Worm (Caenorhabditis elegans): Measurements from ENCODE around the gene F44D12.6.

ce11 chrIV:10068266-10068665, 35.1 kb downstream of the F44D12.6 start:
- TF ChIP-seq flt-1 (GFP tag; IDR thresholded peaks at IDR 0.05) (no peak), ama-1 (optimal IDR thresholded peaks at IDR 0.05) (no peak), ets-7 (tag; optimal IDR thresholded peaks at IDR 0.05) (no peak), ceh-13 (GFP tag; optimal IDR thresholded peaks at IDR 0.05) (no peak), scrt-1 (GFP tag; IDR thresholded peaks at IDR 0.05) (no peak)
